Fruit fly (Drosophila melanogaster) whole organism, embryonic: ENCODE measurements around the gene CG43051.

Source experiments
- Atf-2 ChIP-seq: fragments of 200-800 bp; sonication (Bioruptor generic); optimal IDR thresholded peaks from 2 replicates; lab custom pipeline; 2016; ENCODE audit warnings: missing biosample characterization, missing genetic modification characterization
- B-H2 ChIP-seq: fragments of 200-800 bp; sonication (Bioruptor generic); optimal IDR thresholded peaks from 2 replicates; lab custom pipeline; 2018; ENCODE audit warnings: missing biosample characterization, mild to moderate bottlenecking, missing genetic modification characterization
- CG10209 ChIP-seq: fragments of 200-800 bp; sonication (Bioruptor generic); optimal IDR thresholded peaks from 3 replicates; lab custom pipeline; 2017; ENCODE audit warnings: missing biosample characterization, mild to moderate bottlenecking, missing genetic modification characterization, missing genetic modification reagents
- CG10543 ChIP-seq: fragments of 200-800 bp; sonication (Bioruptor generic); optimal IDR thresholded peaks from 3 replicates; lab custom pipeline; 2017; ENCODE audit warnings: missing biosample characterization, mild to moderate bottlenecking, missing genetic modification characterization, moderate library complexity
- CG11093 ChIP-seq: fragments of 200-800 bp; sonication (Bioruptor generic); IDR thresholded peaks from 3 replicates; pipeline ENCODE4 v1.3.6; 2022; ENCODE audit warnings: missing biosample characterization, missing genetic modification characterization
- CG11247 ChIP-seq: fragments of 200-800 bp; sonication (Bioruptor generic); IDR thresholded peaks from 2 replicates; pipeline ENCODE4 v1.3.6; 2022; ENCODE audit warnings: missing biosample characterization, missing genetic modification characterization
- CG11696 ChIP-seq: fragments of 200-800 bp; sonication (Bioruptor generic); IDR thresholded peaks from 2 replicates; pipeline ENCODE4 v1.3.6; 2022; ENCODE audit warnings: missing biosample characterization, missing genetic modification characterization
- CG13287 ChIP-seq: fragments of 200-800 bp; sonication (Bioruptor generic); IDR thresholded peaks from 2 replicates; pipeline ENCODE4 v1.3.6; 2022; ENCODE audit warnings: missing biosample characterization, missing genetic modification characterization; ENCODE audit not compliant: partially characterized antibody
- CG13424 ChIP-seq: fragments of 200-800 bp; sonication (Bioruptor generic); optimal IDR thresholded peaks from 2 replicates; lab custom pipeline; 2019; ENCODE audit warnings: missing biosample characterization, mild to moderate bottlenecking, missing genetic modification characterization, moderate library complexity
- CG14014 ChIP-seq: fragments of 200-800 bp; sonication (Bioruptor generic); IDR thresholded peaks from 2 replicates; pipeline ENCODE4 v1.3.6; 2022; ENCODE audit warnings: missing biosample characterization, missing genetic modification characterization
- CG15073 ChIP-seq: fragments of 200-800 bp; sonication (Bioruptor generic); optimal IDR thresholded peaks from 2 replicates; lab custom pipeline; 2016; ENCODE audit warnings: missing biosample characterization, missing genetic modification characterization
- CG15269 ChIP-seq: fragments of 200-800 bp; sonication (Bioruptor generic); optimal IDR thresholded peaks from 2 replicates; lab custom pipeline; 2018; ENCODE audit warnings: missing biosample characterization, mild to moderate bottlenecking, missing genetic modification characterization, moderate library complexity
- CG16815 ChIP-seq: fragments of 200-800 bp; sonication (Bioruptor generic); optimal IDR thresholded peaks from 3 replicates; lab custom pipeline; 2017; ENCODE audit warnings: missing biosample characterization, mild to moderate bottlenecking, missing genetic modification characterization
- CG18599 ChIP-seq: fragments of 200-800 bp; sonication (Bioruptor generic); optimal IDR thresholded peaks from 3 replicates; lab custom pipeline; 2017; ENCODE audit warnings: missing biosample characterization, missing genetic modification characterization, mild to moderate bottlenecking, moderate library complexity, missing genetic modification reagents
- CG6254 ChIP-seq: fragments of 200-800 bp; sonication (Bioruptor generic); optimal IDR thresholded peaks from 3 replicates; lab custom pipeline; 2017; ENCODE audit warnings: mild to moderate bottlenecking, missing biosample characterization, missing genetic modification reagents, missing genetic modification characterization
- CG6683 ChIP-seq: fragments of 200-800 bp; sonication (Bioruptor generic); optimal IDR thresholded peaks from 2 replicates; lab custom pipeline; 2017; ENCODE audit warnings: missing biosample characterization, mild to moderate bottlenecking, missing genetic modification characterization, missing genetic modification reagents
- CG9215 ChIP-seq: fragments of 200-800 bp; sonication (Bioruptor generic); IDR thresholded peaks from 2 replicates; pipeline ENCODE4 v1.3.6; 2022; ENCODE audit warnings: missing biosample characterization, missing genetic modification characterization
- CG9437 ChIP-seq: fragments of 200-800 bp; sonication (Bioruptor generic); optimal IDR thresholded peaks from 2 replicates; lab custom pipeline; 2018; ENCODE audit warnings: missing biosample characterization, mild to moderate bottlenecking, missing genetic modification characterization
- CG9797 ChIP-seq: fragments of 200-800 bp; sonication (Bioruptor generic); optimal IDR thresholded peaks from 3 replicates; lab custom pipeline; 2018; ENCODE audit warnings: missing biosample characterization, mild to moderate bottlenecking, missing genetic modification characterization
- CkIIα-i1 ChIP-seq: fragments of 200-800 bp; sonication (Bioruptor generic); IDR thresholded peaks from 2 replicates; pipeline ENCODE4 v1.3.6; 2022; ENCODE audit warnings: missing biosample characterization, missing genetic modification characterization
- Dad ChIP-seq: fragments of 200-800 bp; sonication (Bioruptor generic); optimal IDR thresholded peaks from 3 replicates; lab custom pipeline; 2016; ENCODE audit warnings: missing biosample characterization, missing genetic modification characterization
- Dp ChIP-seq: fragments of 200-800 bp; sonication (Bioruptor generic); optimal IDR thresholded peaks from 2 replicates; lab custom pipeline; 2018; ENCODE audit warnings: missing biosample characterization, mild to moderate bottlenecking, missing genetic modification characterization, moderate library complexity
- Dref ChIP-seq: fragments of 200-800 bp; sonication (Bioruptor generic); IDR thresholded peaks from 2 replicates; pipeline ENCODE4 v1.3.6; 2022; ENCODE audit warnings: missing biosample characterization, missing genetic modification characterization
- Hmx ChIP-seq: fragments of 200-800 bp; sonication (Bioruptor generic); optimal IDR thresholded peaks from 2 replicates; lab custom pipeline; 2016; ENCODE audit warnings: missing biosample characterization, missing genetic modification characterization
- Hr78 ChIP-seq, 2 experiments: fragments of 200-800 bp in 1 of 2; fragments of >200 bp in 1 of 2; sonication (Bioruptor generic) in 1 of 2; optimal IDR thresholded peaks; 2 replicates each; lab custom pipeline; 2017 to 2019; ENCODE audit warnings: missing biosample characterization in 2 of 2, missing genetic modification characterization in 2 of 2, mild to moderate bottlenecking in 1 of 2, moderate library complexity in 1 of 2
- Hsf ChIP-seq: fragments of 200-800 bp; sonication (Bioruptor generic); optimal IDR thresholded peaks from 3 replicates; lab custom pipeline; 2016; ENCODE audit warnings: missing biosample characterization, missing genetic modification characterization
- Jarid2 ChIP-seq: fragments of 200-800 bp; sonication (Bioruptor generic); optimal IDR thresholded peaks from 3 replicates; lab custom pipeline; 2017; ENCODE audit warnings: mild to moderate bottlenecking, missing biosample characterization, missing genetic modification reagents, missing genetic modification characterization
- Med ChIP-seq: fragments of 200-800 bp; sonication (Bioruptor generic); peaks from one replicate; lab custom pipeline; 2016; ENCODE audit warnings: missing biosample characterization, missing genetic modification characterization, mild to moderate bottlenecking, inconsistent platforms, moderate library complexity
- Mrtf ChIP-seq: fragments of 200-800 bp; sonication (Bioruptor generic); IDR thresholded peaks from 3 replicates; pipeline ENCODE4 v1.3.6; 2022; ENCODE audit warnings: missing biosample characterization, missing genetic modification characterization
- Opbp ChIP-seq: fragments of 200-800 bp; sonication (Bioruptor generic); IDR thresholded peaks from 3 replicates; pipeline ENCODE4 v1.3.6; 2022; ENCODE audit warnings: missing biosample characterization, missing genetic modification characterization; ENCODE audit not compliant: partially characterized antibody
- PHDP ChIP-seq: fragments of 200-800 bp; sonication (Bioruptor generic); optimal IDR thresholded peaks from 3 replicates; lab custom pipeline; 2018; ENCODE audit warnings: missing biosample characterization, mild to moderate bottlenecking, missing genetic modification characterization, moderate library complexity
- Stat92E ChIP-seq, 3 experiments: fragments of >200 bp in 2 of 3; fragments of 200-800 bp in 1 of 3; sonication (Bioruptor generic) in 1 of 3; optimal IDR thresholded peaks; 2 replicates each; lab custom pipeline; 2017 to 2019; ENCODE audit warnings: missing biosample characterization in 3 of 3, missing genetic modification characterization in 3 of 3, mild to moderate bottlenecking in 1 of 3, moderate library complexity in 1 of 3
- Vsx1 ChIP-seq: fragments of 200-800 bp; sonication (Bioruptor generic); optimal IDR thresholded peaks from 2 replicates; lab custom pipeline; 2017; ENCODE audit warnings: missing biosample characterization, mild to moderate bottlenecking, missing genetic modification characterization, missing genetic modification reagents
- ase ChIP-seq: fragments of 200-800 bp; sonication (Bioruptor generic); IDR thresholded peaks from 3 replicates; pipeline ENCODE4 v1.3.6; 2022; ENCODE audit warnings: missing biosample characterization, missing genetic modification characterization
- ato ChIP-seq: fragments of 200-800 bp; sonication (Bioruptor generic); IDR thresholded peaks from 2 replicates; pipeline ENCODE4 v1.3.6; 2022; ENCODE audit warnings: missing biosample characterization, missing genetic modification characterization; ENCODE audit not compliant: partially characterized antibody
- cad ChIP-seq: fragments of >200 bp; optimal IDR thresholded peaks from 2 replicates; lab custom pipeline; 2017; ENCODE audit warnings: missing biosample characterization, missing genetic modification characterization
- chinmo ChIP-seq: fragments of 200-800 bp; sonication (Bioruptor generic); IDR thresholded peaks from 4 replicates; pipeline ENCODE4 v1.3.6; 2022; ENCODE audit warnings: missing biosample characterization, missing genetic modification characterization; ENCODE audit not compliant: partially characterized antibody
- crc ChIP-seq: fragments of 200-800 bp; sonication (Bioruptor generic); optimal IDR thresholded peaks from 2 replicates; lab custom pipeline; 2016; ENCODE audit warnings: missing biosample characterization, missing genetic modification characterization
- da ChIP-seq: fragments of 200-800 bp; sonication (Bioruptor generic); optimal IDR thresholded peaks from 2 replicates; lab custom pipeline; 2016; ENCODE audit warnings: missing biosample characterization, missing genetic modification characterization
- ems ChIP-seq: fragments of 200-800 bp; sonication (Bioruptor generic); optimal IDR thresholded peaks from 3 replicates; lab custom pipeline; 2016; ENCODE audit warnings: missing biosample characterization, missing genetic modification characterization
- en ChIP-seq: fragments of 200-800 bp; sonication (Bioruptor generic); optimal IDR thresholded peaks from 2 replicates; lab custom pipeline; 2016; ENCODE audit warnings: missing biosample characterization, missing genetic modification characterization
- gsb ChIP-seq: fragments of 200-800 bp; sonication (Bioruptor generic); IDR thresholded peaks from 2 replicates; pipeline ENCODE4 v1.3.6; 2022; ENCODE audit warnings: missing biosample characterization, missing genetic modification characterization
- hth ChIP-seq: fragments of >200 bp; optimal IDR thresholded peaks from 2 replicates; lab custom pipeline; 2017; ENCODE audit warnings: inconsistent platforms
- kni ChIP-seq: fragments of 200-800 bp; sonication (Bioruptor generic); optimal IDR thresholded peaks from 3 replicates; lab custom pipeline; 2017; ENCODE audit warnings: mild to moderate bottlenecking, missing biosample characterization, missing genetic modification reagents, missing genetic modification characterization
- maf-S ChIP-seq: fragments of 200-800 bp; sonication (Bioruptor generic); optimal IDR thresholded peaks from 2 replicates; lab custom pipeline; 2016; ENCODE audit warnings: missing biosample characterization, missing genetic modification characterization
- nom ChIP-seq: fragments of 200-800 bp; sonication (Bioruptor generic); optimal IDR thresholded peaks from 2 replicates; lab custom pipeline; 2017; ENCODE audit warnings: missing biosample characterization, missing genetic modification characterization, mild to moderate bottlenecking, moderate library complexity, missing genetic modification reagents
- onecut ChIP-seq: fragments of 200-800 bp; sonication (Bioruptor generic); IDR thresholded peaks from 2 replicates; pipeline ENCODE4 v1.3.6; 2022; ENCODE audit warnings: missing biosample characterization, missing genetic modification characterization
- pzg ChIP-seq: fragments of 200-800 bp; sonication (Bioruptor generic); optimal IDR thresholded peaks from 3 replicates; lab custom pipeline; 2018; ENCODE audit warnings: missing biosample characterization, mild to moderate bottlenecking, missing genetic modification characterization, moderate library complexity
- sc ChIP-seq, 3 experiments: fragments of >200 bp in 2 of 3; fragments of 200-800 bp in 1 of 3; sonication (Bioruptor generic) in 1 of 3; optimal IDR thresholded peaks; 2 replicates in 2 of 3; 3 replicates in 1 of 3; lab custom pipeline; 2017; ENCODE audit warnings: mild to moderate bottlenecking in 1 of 3, missing biosample characterization in 1 of 3, missing genetic modification characterization in 1 of 3, missing genetic modification reagents in 1 of 3
- tx ChIP-seq: fragments of 200-800 bp; sonication (Bioruptor generic); optimal IDR thresholded peaks from 2 replicates; lab custom pipeline; 2016; ENCODE audit warnings: missing biosample characterization, missing genetic modification characterization

Gene CG43051

DNA sequence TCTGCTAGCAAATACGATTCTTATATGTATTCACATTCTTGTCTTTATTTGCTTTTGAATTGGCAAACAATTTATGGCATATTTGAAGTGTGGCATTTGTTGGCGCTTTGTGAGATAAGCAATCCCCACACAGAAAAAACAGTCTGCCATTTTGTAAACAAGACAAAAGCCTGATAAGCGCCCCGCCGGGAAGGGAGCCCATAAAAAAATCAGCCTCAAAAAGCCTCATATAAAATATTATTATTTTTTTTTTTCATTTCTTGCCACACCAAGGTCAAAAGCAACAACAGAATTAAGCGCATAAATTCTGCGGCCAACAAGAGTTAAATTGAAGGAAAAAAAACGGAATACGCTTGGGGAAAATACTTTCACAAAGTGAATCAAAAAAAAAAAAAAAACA is 32.4 kb upstream of the CG43051 start (continued):
- no peak for TF ChIP-seq en (GFP tag; lab: Kevin White, UChicago)
- TF ChIP-seq CG14014 (GFP tag; lab: Robert Waterston, UW), result peak; percentile 24; the same call in 1 of the 2 replicates
- no peak for TF ChIP-seq Opbp (GFP tag; lab: Robert Waterston, UW)
- TF ChIP-seq nom (GFP tag; lab: Kevin White, UChicago), result peak; percentile 28
- TF ChIP-seq Hr78 (GFP tag; optimal IDR thresholded peaks at IDR 0.05; lab: Kevin White, UChicago), result no peak
- TF ChIP-seq Med (GFP tag; lab: Kevin White, UChicago), result peak; percentile 86
- peak; percentile 49 for TF ChIP-seq CG10209 (GFP tag; lab: Kevin White, UChicago)
- no peak for TF ChIP-seq CG9215 (GFP tag; lab: Robert Waterston, UW)
- TF ChIP-seq sc (optimal IDR thresholded peaks at IDR 0.05; lab: Kevin White, UChicago), result no peak
- no peak for TF ChIP-seq sc (GFP tag; optimal IDR thresholded peaks at IDR 0.05; lab: Kevin White, UChicago)
- no peak for TF ChIP-seq da
- no peak for TF ChIP-seq Atf-2 (GFP tag; lab: Kevin White, UChicago)
- peak; percentile 73 for TF ChIP-seq PHDP (tag; lab: Kevin White, UChicago)
- TF ChIP-seq Hsf (GFP tag; lab: Kevin White, UChicago), result no peak
- no peak for TF ChIP-seq chinmo
- no peak for TF ChIP-seq Dad (GFP tag; lab: Kevin White, UChicago)
- TF ChIP-seq onecut (GFP tag; lab: Robert Waterston, UW), result no peak
- TF ChIP-seq gsb (GFP tag; lab: Robert Waterston, UW), result no peak
- TF ChIP-seq tx (GFP tag; lab: Kevin White, UChicago), result no peak
- no peak for TF ChIP-seq CG11696 (GFP tag; lab: Robert Waterston, UW)
- no peak for TF ChIP-seq CG11247
- no peak for TF ChIP-seq Stat92E (GFP tag; optimal IDR thresholded peaks at IDR 0.05; lab: Kevin White, UChicago)
- no peak for TF ChIP-seq hth (lab: Kevin White, UChicago)
- no peak for TF ChIP-seq cad (GFP tag; lab: Kevin White, UChicago)
- no peak for TF ChIP-seq kni
- peak; percentile 56 for TF ChIP-seq CG15269 (tag; lab: Kevin White, UChicago)
- no peak for TF ChIP-seq CG16815 (GFP tag; lab: Kevin White, UChicago)
- no peak for TF ChIP-seq CG6254 (GFP tag; lab: Kevin White, UChicago)
- no peak for TF ChIP-seq crc
- no peak for TF ChIP-seq ato (GFP tag; lab: Robert Waterston, UW)
- TF ChIP-seq CG10543 (GFP tag; lab: Kevin White, UChicago), result peak; percentile 80
- no peak for TF ChIP-seq CG9437 (GFP tag; lab: Kevin White, UChicago)
- TF ChIP-seq CG11093 (GFP tag; lab: Robert Waterston, UW), result no peak
- TF ChIP-seq Jarid2 (GFP tag; lab: Kevin White, UChicago), result peak; percentile 10
- no peak for TF ChIP-seq ems (GFP tag; lab: Kevin White, UChicago)
- no peak for TF ChIP-seq CG13424
- TF ChIP-seq Hmx (GFP tag; lab: Kevin White, UChicago), result no peak
- peak; percentile 75 for TF ChIP-seq B-H2 (GFP tag; lab: Kevin White, UChicago)
- TF ChIP-seq Dp, result no peak
- TF ChIP-seq Dref, result no peak
- peak; percentile 5 for TF ChIP-seq CG6683 (GFP tag; lab: Kevin White, UChicago)
- peak; percentile 39 for TF ChIP-seq Vsx1 (GFP tag; lab: Kevin White, UChicago)
- no peak for TF ChIP-seq CG9797 (GFP tag; lab: Kevin White, UChicago)
- no peak for TF ChIP-seq CkIIα-i1 (GFP tag; lab: Robert Waterston, UW)
- no peak for TF ChIP-seq ase (GFP tag; lab: Robert Waterston, UW)
- TF ChIP-seq CG18599, result peak; percentile 53
- TF ChIP-seq maf-S, result no peak
- no peak for TF ChIP-seq pzg (GFP tag; lab: Kevin White, UChicago)
- TF ChIP-seq CG13287 (GFP tag; lab: Robert Waterston, UW), result no peak
- no peak for TF ChIP-seq CG15073 (GFP tag; lab: Kevin White, UChicago)
- no peak for TF ChIP-seq Mrtf (GFP tag; lab: Robert Waterston, UW)
